Worm (Caenorhabditis elegans) whole organism, L3 larva: ENCODE measurements around the gene Y48E1B.3.

Experiments
- nhr-23 ChIP-seq: fragments of 150-350 bp; optimal IDR thresholded peaks from 2 replicates; lab custom pipeline; 2014; ENCODE audit warnings: missing biosample characterization, missing genetic modification reagents, missing genetic modification characterization
- nhr-25 ChIP-seq: sonication (generic microtip); optimal IDR thresholded peaks from 2 replicates; lab custom pipeline; 2017; ENCODE audit warnings: missing biosample characterization, missing genetic modification characterization

DNA sequence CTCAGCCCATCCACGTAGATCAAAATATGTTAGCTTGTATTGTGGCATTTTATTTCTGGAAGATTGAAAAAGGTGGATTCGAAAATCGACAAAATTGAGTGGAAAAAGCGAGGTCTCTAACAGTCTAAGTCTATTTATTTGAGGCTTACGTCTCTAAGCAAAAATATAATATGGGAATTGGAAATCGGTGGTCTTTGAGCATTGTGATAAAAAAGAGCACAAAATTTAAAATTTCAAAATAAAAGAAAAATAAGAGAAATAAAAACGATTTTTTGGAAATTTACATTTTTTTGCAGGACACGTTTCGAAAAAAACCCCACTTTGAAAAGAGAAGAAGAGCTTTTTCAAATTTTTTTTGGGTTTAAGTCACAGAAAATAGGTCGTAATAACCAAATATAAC, 45.3 kb upstream of the Y48E1B.3 start, which contains the start of gene gst-15:
- no peak for TF ChIP-seq nhr-25 (tag; lab: Kevin White, UChicago)
- no peak for TF ChIP-seq nhr-23
